Worm (Caenorhabditis elegans) whole organism, early embryonic: Measurements from ENCODE around the gene degl-2.

Source experiments
- ama-1 ChIP-seq: fragments of 150-350 bp; optimal IDR thresholded peaks from 2 replicates; lab custom pipeline; 2014
- ets-7 ChIP-seq: sonication (generic microtip); optimal IDR thresholded peaks from 2 replicates; lab custom pipeline; 2016; ENCODE audit warnings: missing genotype, missing genetic modification characterization, missing compliant biosample characterization
- hnd-1 ChIP-seq: sonication (generic microtip); optimal IDR thresholded peaks from 2 replicates; lab custom pipeline; 2016; ENCODE audit warnings: missing genetic modification characterization, missing compliant biosample characterization

DNA sequence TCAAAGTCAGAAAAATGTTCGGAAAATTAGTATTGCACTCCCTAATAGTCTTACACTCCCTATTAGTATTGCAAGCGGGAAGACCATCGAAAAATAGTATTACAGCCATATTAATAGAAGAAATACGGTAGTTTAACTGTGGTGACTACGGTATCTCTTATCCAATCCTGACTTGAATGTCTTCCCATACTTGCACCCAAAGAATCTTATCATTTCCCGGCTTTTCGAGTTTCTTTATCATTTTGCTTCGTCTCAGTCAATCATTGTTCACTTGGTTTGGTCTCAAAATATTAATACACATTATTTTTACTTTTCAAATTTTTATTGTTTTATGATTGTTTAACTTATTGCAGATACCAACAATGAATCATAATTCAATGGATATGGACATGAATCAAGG, 9.9 kb downstream of the degl-2 start, which contains the start of gene F58G6.3:
- TF ChIP-seq hnd-1 (tag; lab: Kevin White, UChicago): no peak
- no peak for TF ChIP-seq ets-7 (tag; lab: Kevin White, UChicago)
- TF ChIP-seq ama-1: no peak
